Worm (Caenorhabditis elegans) whole organism, L2 larva: ENCODE results near the gene F46G10.2.

Experiments used
- F13H6.1 ChIP-seq: sonication (generic microtip); optimal IDR thresholded peaks from 2 replicates; lab custom pipeline; 2016; ENCODE audit warnings: missing genetic modification characterization, missing compliant biosample characterization
- aly-2 ChIP-seq: fragments of 150-350 bp; optimal IDR thresholded peaks from 2 replicates; lab custom pipeline; 2014; ENCODE audit warnings: missing biosample characterization, missing genetic modification characterization
- ceh-82 ChIP-seq: fragments of 150-350 bp; optimal IDR thresholded peaks from 2 replicates; lab custom pipeline; 2014; ENCODE audit warnings: missing biosample characterization, missing genetic modification characterization
- elt-1 ChIP-seq: fragments of 150-350 bp; optimal IDR thresholded peaks from 2 replicates; lab custom pipeline; 2014; ENCODE audit warnings: missing biosample characterization, missing genetic modification characterization
- nhr-12 ChIP-seq: fragments of 150-350 bp; optimal IDR thresholded peaks from 2 replicates; lab custom pipeline; 2014; ENCODE audit warnings: missing biosample characterization, missing genetic modification characterization
- nhr-23 ChIP-seq: fragments of 150-350 bp; optimal IDR thresholded peaks from 2 replicates; lab custom pipeline; 2014; ENCODE audit warnings: missing biosample characterization, missing genetic modification reagents, missing genetic modification characterization
- nhr-237 ChIP-seq: fragments of 150-350 bp; optimal IDR thresholded peaks from 2 replicates; lab custom pipeline; 2014; ENCODE audit warnings: missing biosample characterization, missing genetic modification characterization
- unc-39 ChIP-seq: fragments of 150-350 bp; optimal IDR thresholded peaks from 2 replicates; lab custom pipeline; 2014; ENCODE audit warnings: missing biosample characterization, missing genetic modification characterization
- zag-1 ChIP-seq: fragments of 150-350 bp; optimal IDR thresholded peaks from 2 replicates; lab custom pipeline; 2014; ENCODE audit warnings: missing biosample characterization, missing genetic modification characterization

DNA sequence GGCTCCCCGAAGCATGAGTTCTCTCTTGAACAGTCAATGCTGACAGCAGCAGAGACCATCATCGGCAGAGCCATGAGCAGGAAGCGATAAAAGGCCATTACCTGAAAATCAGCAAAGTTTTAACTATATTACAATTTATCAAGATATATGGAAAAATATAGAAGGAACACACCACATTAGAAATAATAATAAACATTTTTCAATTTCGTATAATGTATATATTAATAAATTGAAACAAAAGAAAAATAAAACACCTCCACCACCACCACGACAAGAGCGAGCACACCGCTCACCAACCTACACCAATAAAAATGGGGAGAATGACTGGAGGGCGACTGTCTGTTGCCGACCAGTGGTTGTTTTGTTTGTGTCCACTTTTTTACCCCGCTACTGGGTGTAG, 36.2 kb upstream of the F46G10.2 start, which contains the start of gene R04D3.2:
- no peak for TF ChIP-seq nhr-237
- TF ChIP-seq elt-1 (tag; lab: Kevin White, UChicago): no peak
- TF ChIP-seq aly-2: no peak
- TF ChIP-seq zag-1 (tag; lab: Kevin White, UChicago): no peak
- TF ChIP-seq ceh-82: no peak
- no peak for TF ChIP-seq F13H6.1 (tag; lab: Kevin White, UChicago)
- TF ChIP-seq nhr-23 (tag; lab: Kevin White, UChicago): no peak
- TF ChIP-seq unc-39 (tag; lab: Kevin White, UChicago): no peak
- no peak for TF ChIP-seq nhr-12
